Fruit fly (Drosophila melanogaster) whole organism, embryonic: Measurements from ENCODE around the gene CG10962.
A peak's percentile ranks its signal among the peaks of the same experiment; 100 is the strongest.

ENCODE experiments used
- Atf6 ChIP-seq: fragments of 200-800 bp; sonication (Bioruptor generic); IDR thresholded peaks from 2 replicates; pipeline ENCODE4 v1.3.6; 2022; ENCODE audit warnings: missing biosample characterization, missing genetic modification characterization
- C15 ChIP-seq: fragments of 200-800 bp; sonication (Bioruptor generic); IDR thresholded peaks from 3 replicates; pipeline ENCODE4 v1.3.6; 2022; ENCODE audit warnings: missing biosample characterization, missing genetic modification characterization
- CG10209 ChIP-seq: fragments of 200-800 bp; sonication (Bioruptor generic); optimal IDR thresholded peaks from 3 replicates; lab custom pipeline; 2017; ENCODE audit warnings: missing biosample characterization, mild to moderate bottlenecking, missing genetic modification characterization, missing genetic modification reagents
- CG11398 ChIP-seq: fragments of 200-800 bp; sonication (Bioruptor generic); optimal IDR thresholded peaks from 2 replicates; lab custom pipeline; 2016; ENCODE audit warnings: missing biosample characterization, missing genetic modification characterization
- CG11695 ChIP-seq: fragments of 200-800 bp; sonication (Bioruptor generic); IDR thresholded peaks from 3 replicates; pipeline ENCODE4 v1.3.6; 2022; ENCODE audit warnings: missing biosample characterization, missing genetic modification characterization
- CG11696 ChIP-seq: fragments of 200-800 bp; sonication (Bioruptor generic); IDR thresholded peaks from 2 replicates; pipeline ENCODE4 v1.3.6; 2022; ENCODE audit warnings: missing biosample characterization, missing genetic modification characterization
- CG11723 ChIP-seq: fragments of 200-800 bp; sonication (Bioruptor generic); optimal IDR thresholded peaks from 2 replicates; lab custom pipeline; 2017; ENCODE audit warnings: missing biosample characterization, mild to moderate bottlenecking, missing genetic modification characterization
- CG12744 ChIP-seq: fragments of 200-800 bp; sonication (Bioruptor generic); optimal IDR thresholded peaks from 2 replicates; lab custom pipeline; 2016; ENCODE audit warnings: missing biosample characterization, missing genetic modification characterization
- CG16863 ChIP-seq: fragments of 200-800 bp; sonication (Bioruptor generic); optimal IDR thresholded peaks from 3 replicates; lab custom pipeline; 2016; ENCODE audit warnings: missing biosample characterization, missing genetic modification characterization
- CG2120 ChIP-seq: fragments of 200-800 bp; sonication (Bioruptor generic); optimal IDR thresholded peaks from 3 replicates; lab custom pipeline; 2016; ENCODE audit warnings: missing biosample characterization, missing genetic modification characterization
- CG31365 ChIP-seq: fragments of 200-800 bp; sonication (Bioruptor generic); optimal IDR thresholded peaks from 2 replicates; lab custom pipeline; 2018; ENCODE audit warnings: missing biosample characterization, mild to moderate bottlenecking, missing genetic modification characterization
- CG31441 ChIP-seq: fragments of 200-800 bp; sonication (Bioruptor generic); IDR thresholded peaks from 2 replicates; pipeline ENCODE4 v1.3.6; 2022; ENCODE audit warnings: missing biosample characterization, missing genetic modification characterization
- CG4854 ChIP-seq: fragments of 200-800 bp; sonication (Bioruptor generic); optimal IDR thresholded peaks from 2 replicates; lab custom pipeline; 2016; ENCODE audit warnings: missing biosample characterization, missing genetic modification characterization, inconsistent platforms
- CG6175 ChIP-seq: fragments of 200-800 bp; sonication (Bioruptor generic); IDR thresholded peaks from 3 replicates; pipeline ENCODE4 v1.3.6; 2022; ENCODE audit warnings: missing biosample characterization, missing genetic modification characterization
- CG6272 ChIP-seq: fragments of 200-800 bp; sonication (Bioruptor generic); IDR thresholded peaks from 2 replicates; pipeline ENCODE4 v1.3.6; 2022; ENCODE audit warnings: missing biosample characterization, missing genetic modification characterization
- CG6791 ChIP-seq: fragments of 200-800 bp; sonication (Bioruptor generic); IDR thresholded peaks from 3 replicates; pipeline ENCODE4 v1.3.6; 2022; ENCODE audit warnings: missing biosample characterization, missing genetic modification characterization; ENCODE audit not compliant: partially characterized antibody
- CG8281 ChIP-seq: fragments of 200-800 bp; sonication (Bioruptor generic); optimal IDR thresholded peaks from 2 replicates; lab custom pipeline; 2018; ENCODE audit warnings: missing biosample characterization, mild to moderate bottlenecking, missing genetic modification characterization, moderate library complexity
- CG8765 ChIP-seq: fragments of 200-800 bp; sonication (Bioruptor generic); IDR thresholded peaks from 2 replicates; pipeline ENCODE4 v1.3.6; 2022; ENCODE audit warnings: missing biosample characterization, missing genetic modification characterization
- CG9437 ChIP-seq: fragments of 200-800 bp; sonication (Bioruptor generic); optimal IDR thresholded peaks from 2 replicates; lab custom pipeline; 2018; ENCODE audit warnings: missing biosample characterization, mild to moderate bottlenecking, missing genetic modification characterization
- CG9876 ChIP-seq: fragments of 200-800 bp; sonication (Bioruptor generic); optimal IDR thresholded peaks from 2 replicates; lab custom pipeline; 2016; ENCODE audit warnings: missing biosample characterization, missing genetic modification characterization
- CHES-1-like ChIP-seq: fragments of 200-800 bp; sonication (Bioruptor generic); optimal IDR thresholded peaks from 2 replicates; lab custom pipeline; 2016; ENCODE audit warnings: missing biosample characterization, missing genetic modification characterization
- Dad ChIP-seq: fragments of 200-800 bp; sonication (Bioruptor generic); optimal IDR thresholded peaks from 3 replicates; lab custom pipeline; 2016; ENCODE audit warnings: missing biosample characterization, missing genetic modification characterization
- Fer2 ChIP-seq: fragments of 200-800 bp; sonication (Bioruptor generic); optimal IDR thresholded peaks from 2 replicates; lab custom pipeline; 2018; ENCODE audit warnings: missing biosample characterization, mild to moderate bottlenecking, missing genetic modification characterization, moderate library complexity
- H2.0 ChIP-seq: fragments of 200-800 bp; sonication (Bioruptor generic); IDR thresholded peaks from 2 replicates; pipeline ENCODE4 v1.3.6; 2022; ENCODE audit warnings: missing biosample characterization, missing genetic modification characterization
- HHEX ChIP-seq: fragments of 200-800 bp; sonication (Bioruptor generic); optimal IDR thresholded peaks from 3 replicates; lab custom pipeline; 2017; ENCODE audit warnings: missing biosample characterization, mild to moderate bottlenecking, missing genetic modification characterization, missing genetic modification reagents
- HLH54F ChIP-seq: fragments of 200-800 bp; sonication (Bioruptor generic); optimal IDR thresholded peaks from 3 replicates; lab custom pipeline; 2016; ENCODE audit warnings: missing biosample characterization, missing genetic modification characterization
- Hey ChIP-seq: fragments of 200-800 bp; sonication (Bioruptor generic); optimal IDR thresholded peaks from 3 replicates; lab custom pipeline; 2018; ENCODE audit warnings: missing biosample characterization, mild to moderate bottlenecking, missing genetic modification characterization
- Hmr ChIP-seq: fragments of 200-800 bp; sonication (Bioruptor generic); optimal IDR thresholded peaks from 3 replicates; lab custom pipeline; 2017; ENCODE audit warnings: mild to moderate bottlenecking, missing biosample characterization, missing genetic modification reagents, missing genetic modification characterization
- NK7.1 ChIP-seq: fragments of 200-800 bp; sonication (Bioruptor generic); optimal IDR thresholded peaks from 3 replicates; lab custom pipeline; 2016; ENCODE audit warnings: missing biosample characterization, missing genetic modification characterization
- PHDP ChIP-seq: fragments of 200-800 bp; sonication (Bioruptor generic); optimal IDR thresholded peaks from 3 replicates; lab custom pipeline; 2018; ENCODE audit warnings: missing biosample characterization, mild to moderate bottlenecking, missing genetic modification characterization, moderate library complexity
- Ptx1 ChIP-seq: fragments of 200-800 bp; sonication (Bioruptor generic); IDR thresholded peaks from 2 replicates; pipeline ENCODE4 v1.3.6; 2022; ENCODE audit warnings: missing biosample characterization, missing genetic modification characterization
- Rfx ChIP-seq: fragments of 200-800 bp; sonication (Bioruptor generic); IDR thresholded peaks from 2 replicates; pipeline ENCODE4 v1.3.6; 2022; ENCODE audit warnings: missing biosample characterization, missing genetic modification characterization
- Sin3A ChIP-seq: fragments of >200 bp; optimal IDR thresholded peaks from 2 replicates; lab custom pipeline; 2018
- Stat92E ChIP-seq, 3 experiments: fragments of >200 bp in 2 of 3; fragments of 200-800 bp in 1 of 3; sonication (Bioruptor generic) in 1 of 3; optimal IDR thresholded peaks; 2 replicates each; lab custom pipeline; 2017 to 2019; ENCODE audit warnings: missing biosample characterization in 3 of 3, missing genetic modification characterization in 3 of 3, mild to moderate bottlenecking in 1 of 3, moderate library complexity in 1 of 3
- Tbp ChIP-seq: fragments of >200 bp; optimal IDR thresholded peaks from 2 replicates; lab custom pipeline; 2018; ENCODE audit warnings: missing biosample characterization, missing genetic modification characterization
- Vsx1 ChIP-seq: fragments of 200-800 bp; sonication (Bioruptor generic); optimal IDR thresholded peaks from 2 replicates; lab custom pipeline; 2017; ENCODE audit warnings: missing biosample characterization, mild to moderate bottlenecking, missing genetic modification characterization, missing genetic modification reagents
- abd-A ChIP-seq: fragments of 200-800 bp; sonication (Bioruptor generic); optimal IDR thresholded peaks from 3 replicates; lab custom pipeline; 2019; ENCODE audit warnings: missing biosample characterization, mild to moderate bottlenecking, missing genetic modification characterization, moderate library complexity
- bcd ChIP-seq: fragments of 200-800 bp; sonication (Bioruptor generic); optimal IDR thresholded peaks from 2 replicates; lab custom pipeline; 2017; ENCODE audit warnings: missing biosample characterization, mild to moderate bottlenecking, missing genetic modification characterization
- cad ChIP-seq: fragments of >200 bp; optimal IDR thresholded peaks from 2 replicates; lab custom pipeline; 2017; ENCODE audit warnings: missing biosample characterization, missing genetic modification characterization
- chif ChIP-seq, 2 experiments: fragments of 200-800 bp; sonication (Bioruptor generic); optimal IDR thresholded peaks; 3 replicates each; lab custom pipeline; 2016; ENCODE audit warnings: missing biosample characterization in 2 of 2, missing genetic modification characterization in 2 of 2
- fd64A ChIP-seq: fragments of 200-800 bp; sonication (Bioruptor generic); optimal IDR thresholded peaks from 3 replicates; lab custom pipeline; 2018; ENCODE audit warnings: missing biosample characterization, mild to moderate bottlenecking, missing genetic modification characterization
- gce ChIP-seq: fragments of 200-800 bp; sonication (Bioruptor generic); IDR thresholded peaks from 3 replicates; pipeline ENCODE4 v1.3.6; 2022; ENCODE audit warnings: missing biosample characterization, missing genetic modification characterization
- ham ChIP-seq: fragments of 200-800 bp; sonication (Bioruptor generic); IDR thresholded peaks from 2 replicates; pipeline ENCODE4 v1.3.6; 2022; ENCODE audit warnings: missing biosample characterization, missing genetic modification characterization
- jing ChIP-seq: fragments of 200-800 bp; sonication (Bioruptor generic); optimal IDR thresholded peaks from 2 replicates; lab custom pipeline; 2018; ENCODE audit warnings: missing biosample characterization, mild to moderate bottlenecking, missing genetic modification characterization
- luna ChIP-seq: fragments of 200-800 bp; sonication (Bioruptor generic); optimal IDR thresholded peaks from 2 replicates; lab custom pipeline; 2016; ENCODE audit warnings: missing biosample characterization, missing genetic modification characterization
- oc ChIP-seq: fragments of 200-800 bp; sonication (Bioruptor generic); optimal IDR thresholded peaks from 2 replicates; lab custom pipeline; 2018; ENCODE audit warnings: missing biosample characterization, mild to moderate bottlenecking, missing genetic modification characterization, moderate library complexity
- sim ChIP-seq: fragments of 200-800 bp; sonication (Bioruptor generic); IDR thresholded peaks from 2 replicates; pipeline ENCODE4 v1.3.6; 2022; ENCODE audit warnings: missing biosample characterization, missing genetic modification characterization
- slou ChIP-seq: fragments of 200-800 bp; sonication (Bioruptor generic); optimal IDR thresholded peaks from 3 replicates; lab custom pipeline; 2016; ENCODE audit warnings: missing biosample characterization, missing genetic modification characterization
- stwl ChIP-seq: fragments of 200-800 bp; sonication (Bioruptor generic); optimal IDR thresholded peaks from 3 replicates; lab custom pipeline; 2018; ENCODE audit warnings: missing biosample characterization, mild to moderate bottlenecking, missing genetic modification characterization, moderate library complexity
- trem ChIP-seq: fragments of 200-800 bp; optimal IDR thresholded peaks from 3 replicates; lab custom pipeline; 2019; ENCODE audit warnings: missing biosample characterization, mild to moderate bottlenecking, missing genetic modification characterization, moderate library complexity
- wdn ChIP-seq: fragments of 200-800 bp; sonication (Bioruptor generic); IDR thresholded peaks from 2 replicates; pipeline ENCODE4 v1.3.6; 2022; ENCODE audit warnings: missing biosample characterization, missing genetic modification characterization
- zen2 ChIP-seq: fragments of 200-800 bp; sonication (Bioruptor generic); IDR thresholded peaks from 3 replicates; pipeline ENCODE4 v1.3.6; 2022; ENCODE audit warnings: missing biosample characterization, missing genetic modification characterization; ENCODE audit not compliant: partially characterized antibody

The CG10962 gene

DNA sequence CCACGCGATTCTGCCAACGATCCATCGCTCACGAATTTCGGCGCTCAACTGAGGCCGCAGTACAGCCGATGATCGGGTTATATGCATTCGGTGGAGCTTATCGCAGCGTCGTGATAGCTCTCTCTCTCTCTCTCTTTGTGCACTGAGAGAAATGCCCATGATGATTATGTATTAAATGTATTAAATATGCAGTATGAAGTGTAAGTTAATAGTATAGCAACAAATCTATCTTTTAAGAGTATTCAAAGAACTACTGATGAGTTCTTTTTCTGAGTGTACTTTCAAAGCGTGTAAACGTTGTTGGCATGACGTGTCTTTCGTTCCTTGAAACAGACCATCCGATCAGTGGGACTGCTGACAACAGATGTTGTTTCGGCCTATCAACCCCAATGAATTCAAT lies at the start of gene CG10962 (continued):
- TF ChIP-seq CG11695 (GFP tag; lab: Robert Waterston, UW) (peak; percentile 72; the same call in 2 of the 3 replicates), Tbp (GFP tag; lab: Kevin White, UChicago) (no peak), CG6791 (no peak), slou (GFP tag; lab: Kevin White, UChicago) (peak; percentile 8), CG6175 (GFP tag; lab: Robert Waterston, UW) (no peak), Atf6 (GFP tag; lab: Robert Waterston, UW) (peak; percentile 84), CG11398 (GFP tag; lab: Kevin White, UChicago) (no peak), CG11723 (GFP tag; lab: Kevin White, UChicago) (no peak), CG4854 (no peak), ham (GFP tag; lab: Robert Waterston, UW) (no peak), CG16863 (peak; percentile 36), chif (GFP tag; optimal IDR thresholded peaks at IDR 0.05; lab: Kevin White, UChicago) (peak in 1 of 2 experiments; percentile 15), HHEX (peak; percentile 35), NK7.1 (GFP tag; lab: Kevin White, UChicago) (peak; percentile 58), bcd (GFP tag; lab: Kevin White, UChicago) (peak; percentile 50), CG8765 (no peak), CG8281 (no peak), luna (no peak), CG11696 (GFP tag; lab: Robert Waterston, UW) (0 out of 2 replicates have a peak, but pooled peaks have one; percentile 12), Stat92E (GFP tag; optimal IDR thresholded peaks at IDR 0.05; lab: Kevin White, UChicago) (no peak), HLH54F (GFP tag; lab: Kevin White, UChicago) (peak; percentile 24), Dad (GFP tag; lab: Kevin White, UChicago) (peak; percentile 54), cad (GFP tag; lab: Kevin White, UChicago) (no peak), Rfx (GFP tag; lab: Robert Waterston, UW) (peak; percentile 82), gce (GFP tag; lab: Robert Waterston, UW) (peak; percentile 71; the same call in 2 of the 3 replicates), CG9876 (no peak), CG31365 (tag; lab: Kevin White, UChicago) (no peak), Vsx1 (GFP tag; lab: Kevin White, UChicago) (peak; percentile 3), wdn (GFP tag; lab: Robert Waterston, UW) (peak; percentile 71), sim (no peak), trem (tag; lab: Kevin White, UChicago) (no peak), Fer2 (tag; lab: Kevin White, UChicago) (peak; percentile 38), H2.0 (GFP tag; lab: Robert Waterston, UW) (peak; percentile 75), zen2 (no peak), fd64A (GFP tag; lab: Kevin White, UChicago) (no peak), CHES-1-like (GFP tag; lab: Kevin White, UChicago) (no peak), CG10209 (GFP tag; lab: Kevin White, UChicago) (peak; percentile 49), Hmr (GFP tag; lab: Kevin White, UChicago) (peak; percentile 60), Hey (tag; lab: Kevin White, UChicago) (no peak), jing (GFP tag; lab: Kevin White, UChicago) (peak; percentile 31), PHDP (tag; lab: Kevin White, UChicago) (peak; percentile 78), CG12744 (GFP tag; lab: Kevin White, UChicago) (no peak), C15 (GFP tag; lab: Robert Waterston, UW) (no peak), CG31441 (GFP tag; lab: Robert Waterston, UW) (peak; percentile 53), oc (peak; percentile 28), Sin3A (lab: Kevin White, UChicago) (no peak), CG2120 (peak; percentile 85), Ptx1 (peak; percentile 69), CG6272 (peak; percentile 14; the same call in 1 of the 2 replicates), abd-A (tag; lab: Kevin White, UChicago) (no peak), stwl (tag; lab: Kevin White, UChicago) (no peak), CG9437 (GFP tag; lab: Kevin White, UChicago) (peak; percentile 5)
